Worm (Caenorhabditis elegans) whole organism, L3 larva: ENCODE data around the gene aat-3.
A peak's percentile ranks its signal among the peaks of the same experiment; 100 is the strongest.

Source experiments
- ceh-16 ChIP-seq: sonication (generic microtip); optimal IDR thresholded peaks from 2 replicates; lab custom pipeline; 2017; ENCODE audit warnings: missing biosample characterization, missing genetic modification characterization
- ceh-28 ChIP-seq: fragments of 150-350 bp; optimal IDR thresholded peaks from 2 replicates; lab custom pipeline; 2014; ENCODE audit warnings: missing biosample characterization, missing genetic modification reagents, missing genetic modification characterization
- daf-12 ChIP-seq: fragments of 150-350 bp; optimal IDR thresholded peaks from 2 replicates; lab custom pipeline; 2014; ENCODE audit warnings: missing biosample characterization, missing genetic modification reagents, missing genetic modification characterization
- fkh-10 ChIP-seq: sonication (generic microtip); optimal IDR thresholded peaks from 2 replicates; lab custom pipeline; 2017; ENCODE audit warnings: missing biosample characterization, missing genetic modification reagents, missing genetic modification characterization
- lin-15B ChIP-seq: fragments of 150-350 bp; optimal IDR thresholded peaks from 2 replicates; lab custom pipeline; 2014; ENCODE audit warnings: missing biosample characterization, missing genetic modification characterization
- mml-1 ChIP-seq: fragments of 150-350 bp; sonication (generic microtip); optimal IDR thresholded peaks from 3 replicates; lab custom pipeline; 2014; ENCODE audit warnings: missing biosample characterization, missing genetic modification characterization
- nhr-11 ChIP-seq: fragments of 150-350 bp; optimal IDR thresholded peaks from 2 replicates; lab custom pipeline; 2014; ENCODE audit warnings: missing biosample characterization, missing genetic modification characterization
- nhr-28 ChIP-seq: fragments of 150-350 bp; optimal IDR thresholded peaks from 2 replicates; lab custom pipeline; 2014; ENCODE audit warnings: missing biosample characterization, missing genetic modification characterization
- unc-62 ChIP-seq: fragments of 150-350 bp; sonication (generic microtip); optimal IDR thresholded peaks from 4 replicates; lab custom pipeline; 2014; ENCODE audit warnings: missing biosample characterization, missing genetic modification reagents, missing genetic modification characterization

DNA sequence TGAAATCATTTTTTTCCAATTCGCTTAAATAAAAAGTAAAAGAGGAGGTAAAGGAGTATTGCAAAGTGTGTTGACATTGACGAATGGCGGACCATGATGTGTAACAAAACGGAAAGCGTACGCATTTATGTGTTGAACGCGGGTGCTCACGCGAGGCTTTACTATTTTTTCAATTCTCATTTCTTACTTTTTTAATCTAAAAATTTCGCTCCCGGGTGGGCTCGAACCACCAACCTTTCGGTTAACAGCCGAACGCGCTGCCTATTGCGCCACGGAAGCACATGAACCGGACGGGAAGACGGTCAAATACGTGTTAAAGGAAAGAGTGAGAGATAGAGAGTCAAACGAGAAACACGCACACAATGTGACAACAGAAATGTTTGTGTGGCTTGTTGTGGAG is 2.7 kb upstream of the aat-3 start:
- TF ChIP-seq fkh-10 (no peak), daf-12 (no peak), nhr-11 (tag; lab: Kevin White, UChicago) (no peak), nhr-28 (tag; lab: Kevin White, UChicago) (no peak), lin-15B (tag; lab: Kevin White, UChicago) (peak; percentile 18), mml-1 (tag; lab: Kevin White, UChicago) (no peak), unc-62 (GFP tag; lab: Kevin White, UChicago) (no peak), ceh-16 (no peak), ceh-28 (tag; lab: Kevin White, UChicago) (no peak)
